Fruit fly (Drosophila melanogaster) whole organism, embryonic: ENCODE measurements around the gene rhea.

Experiments
- ATbp ChIP-seq: fragments of 200-800 bp; sonication (Bioruptor generic); optimal IDR thresholded peaks from 2 replicates; lab custom pipeline; 2017; ENCODE audit warnings: missing biosample characterization, mild to moderate bottlenecking, missing genetic modification characterization, missing genetic modification reagents
- Atf-2 ChIP-seq: fragments of 200-800 bp; sonication (Bioruptor generic); optimal IDR thresholded peaks from 2 replicates; lab custom pipeline; 2016; ENCODE audit warnings: missing biosample characterization, missing genetic modification characterization
- CG10654 ChIP-seq: fragments of 200-800 bp; sonication (Bioruptor generic); optimal IDR thresholded peaks from 2 replicates; lab custom pipeline; 2016; ENCODE audit warnings: missing biosample characterization, missing genetic modification characterization
- CG12659 ChIP-seq: fragments of 200-800 bp; sonication (Bioruptor generic); optimal IDR thresholded peaks from 3 replicates; lab custom pipeline; 2017; ENCODE audit warnings: mild to moderate bottlenecking, missing biosample characterization, missing genetic modification reagents, missing genetic modification characterization
- CG17829 ChIP-seq: fragments of 200-800 bp; optimal IDR thresholded peaks from 2 replicates; lab custom pipeline; 2019; ENCODE audit warnings: missing biosample characterization, mild to moderate bottlenecking, missing genetic modification characterization, moderate library complexity
- CG17912 ChIP-seq: fragments of 200-800 bp; sonication (Bioruptor generic); optimal IDR thresholded peaks from 2 replicates; lab custom pipeline; 2018; ENCODE audit warnings: missing biosample characterization, mild to moderate bottlenecking, missing genetic modification characterization
- CG18619 ChIP-seq: fragments of 200-800 bp; sonication (Bioruptor generic); optimal IDR thresholded peaks from 3 replicates; lab custom pipeline; 2017; ENCODE audit warnings: missing biosample characterization, mild to moderate bottlenecking, missing genetic modification characterization
- CG2199 ChIP-seq: fragments of 200-800 bp; sonication (Bioruptor generic); IDR thresholded peaks from 3 replicates; pipeline ENCODE4 v1.3.6; 2022; ENCODE audit warnings: missing biosample characterization, missing genetic modification characterization
- CG31365 ChIP-seq: fragments of 200-800 bp; sonication (Bioruptor generic); optimal IDR thresholded peaks from 2 replicates; lab custom pipeline; 2018; ENCODE audit warnings: missing biosample characterization, mild to moderate bottlenecking, missing genetic modification characterization
- CG31388 ChIP-seq: fragments of 200-800 bp; sonication (Bioruptor generic); optimal IDR thresholded peaks from 2 replicates; lab custom pipeline; 2016; ENCODE audit warnings: missing biosample characterization, missing genetic modification characterization
- CG34376 ChIP-seq: fragments of 200-800 bp; sonication (Bioruptor generic); optimal IDR thresholded peaks from 2 replicates; lab custom pipeline; 2018; ENCODE audit warnings: missing biosample characterization, mild to moderate bottlenecking, missing genetic modification characterization
- CG5953 ChIP-seq: fragments of 200-800 bp; sonication (Bioruptor generic); IDR thresholded peaks from 2 replicates; pipeline ENCODE4 v1.3.6; 2022; ENCODE audit warnings: missing biosample characterization, missing genetic modification characterization
- CG6791 ChIP-seq: fragments of 200-800 bp; sonication (Bioruptor generic); IDR thresholded peaks from 3 replicates; pipeline ENCODE4 v1.3.6; 2022; ENCODE audit warnings: missing biosample characterization, missing genetic modification characterization; ENCODE audit not compliant: partially characterized antibody
- CG7357 ChIP-seq: fragments of 200-800 bp; sonication (Bioruptor generic); IDR thresholded peaks from 3 replicates; pipeline ENCODE4 v1.3.6; 2022; ENCODE audit warnings: missing biosample characterization, missing genetic modification characterization
- CG7786 ChIP-seq: fragments of 200-800 bp; sonication (Bioruptor generic); optimal IDR thresholded peaks from 2 replicates; lab custom pipeline; 2016; ENCODE audit warnings: missing biosample characterization, missing genetic modification characterization
- CG7928 ChIP-seq: fragments of 200-800 bp; sonication (Bioruptor generic); optimal IDR thresholded peaks from 2 replicates; lab custom pipeline; 2017; ENCODE audit warnings: missing biosample characterization, mild to moderate bottlenecking, missing genetic modification characterization
- CG8388 ChIP-seq: fragments of 200-800 bp; sonication (Bioruptor generic); optimal IDR thresholded peaks from 2 replicates; lab custom pipeline; 2019; ENCODE audit warnings: missing biosample characterization, mild to moderate bottlenecking, missing genetic modification characterization, moderate library complexity
- CG8765 ChIP-seq: fragments of 200-800 bp; sonication (Bioruptor generic); IDR thresholded peaks from 2 replicates; pipeline ENCODE4 v1.3.6; 2022; ENCODE audit warnings: missing biosample characterization, missing genetic modification characterization
- CG9817 ChIP-seq: fragments of 200-800 bp; sonication (Bioruptor generic); optimal IDR thresholded peaks from 2 replicates; lab custom pipeline; 2018; ENCODE audit warnings: missing biosample characterization, mild to moderate bottlenecking, missing genetic modification characterization, moderate library complexity
- Dad ChIP-seq: fragments of 200-800 bp; sonication (Bioruptor generic); optimal IDR thresholded peaks from 3 replicates; lab custom pipeline; 2016; ENCODE audit warnings: missing biosample characterization, missing genetic modification characterization
- Dek ChIP-seq: fragments of 200-800 bp; sonication (Bioruptor generic); optimal IDR thresholded peaks from 3 replicates; lab custom pipeline; 2019; ENCODE audit warnings: missing biosample characterization, mild to moderate bottlenecking, missing genetic modification characterization, moderate library complexity
- Dip3 ChIP-seq: fragments of 200-800 bp; sonication (Bioruptor generic); optimal IDR thresholded peaks from 3 replicates; lab custom pipeline; 2016; ENCODE audit warnings: missing biosample characterization, missing genetic modification characterization
- Dref ChIP-seq: fragments of 200-800 bp; sonication (Bioruptor generic); IDR thresholded peaks from 2 replicates; pipeline ENCODE4 v1.3.6; 2022; ENCODE audit warnings: missing biosample characterization, missing genetic modification characterization
- Hr78 ChIP-seq, 2 experiments: fragments of 200-800 bp in 1 of 2; fragments of >200 bp in 1 of 2; sonication (Bioruptor generic) in 1 of 2; optimal IDR thresholded peaks; 2 replicates each; lab custom pipeline; 2017 to 2019; ENCODE audit warnings: missing biosample characterization in 2 of 2, missing genetic modification characterization in 2 of 2, mild to moderate bottlenecking in 1 of 2, moderate library complexity in 1 of 2
- Lim3 ChIP-seq: fragments of 200-800 bp; sonication (Bioruptor generic); IDR thresholded peaks from 2 replicates; pipeline ENCODE4 v1.3.6; 2022; ENCODE audit warnings: missing biosample characterization, missing genetic modification characterization
- Myb ChIP-seq: fragments of 200-800 bp; sonication (Bioruptor generic); optimal IDR thresholded peaks from 2 replicates; lab custom pipeline; 2016; ENCODE audit warnings: missing biosample characterization, missing genetic modification characterization
- Ravus ChIP-seq: fragments of 200-800 bp; sonication (Bioruptor generic); IDR thresholded peaks from 2 replicates; pipeline ENCODE4 v1.3.6; 2022; ENCODE audit warnings: missing biosample characterization, missing genetic modification characterization
- Tbp ChIP-seq: fragments of >200 bp; optimal IDR thresholded peaks from 2 replicates; lab custom pipeline; 2018; ENCODE audit warnings: missing biosample characterization, missing genetic modification characterization
- az2 ChIP-seq: fragments of 200-800 bp; sonication (Bioruptor generic); optimal IDR thresholded peaks from 3 replicates; lab custom pipeline; 2016; ENCODE audit warnings: missing biosample characterization, missing genetic modification characterization
- cad ChIP-seq: fragments of >200 bp; optimal IDR thresholded peaks from 2 replicates; lab custom pipeline; 2017; ENCODE audit warnings: missing biosample characterization, missing genetic modification characterization
- cato ChIP-seq: fragments of 200-800 bp; sonication (Bioruptor generic); optimal IDR thresholded peaks from 2 replicates; lab custom pipeline; 2016; ENCODE audit warnings: missing biosample characterization, missing genetic modification characterization, borderline replicate concordance
- cg ChIP-seq: fragments of 200-800 bp; sonication (Bioruptor generic); optimal IDR thresholded peaks from 3 replicates; lab custom pipeline; 2019; ENCODE audit warnings: missing biosample characterization, mild to moderate bottlenecking, missing genetic modification characterization, moderate library complexity
- ems ChIP-seq: fragments of 200-800 bp; sonication (Bioruptor generic); optimal IDR thresholded peaks from 3 replicates; lab custom pipeline; 2016; ENCODE audit warnings: missing biosample characterization, missing genetic modification characterization
- fru ChIP-seq: fragments of >200 bp; optimal IDR thresholded peaks from 2 replicates; lab custom pipeline; 2017
- hb ChIP-seq: fragments of 200-800 bp; sonication (Bioruptor generic); IDR thresholded peaks from 3 replicates; pipeline ENCODE4 v1.3.6; 2022; ENCODE audit warnings: missing biosample characterization, missing genetic modification characterization; ENCODE audit not compliant: partially characterized antibody
- jumu ChIP-seq: fragments of 200-800 bp; sonication (Bioruptor generic); optimal IDR thresholded peaks from 3 replicates; lab custom pipeline; 2016; ENCODE audit warnings: missing biosample characterization, missing genetic modification characterization
- kah ChIP-seq: fragments of 200-800 bp; sonication (Bioruptor generic); optimal IDR thresholded peaks from 2 replicates; lab custom pipeline; 2018; ENCODE audit warnings: missing biosample characterization, mild to moderate bottlenecking, missing genetic modification characterization
- lbe ChIP-seq: fragments of 200-800 bp; sonication (Bioruptor generic); optimal IDR thresholded peaks from 2 replicates; lab custom pipeline; 2016; ENCODE audit warnings: missing biosample characterization, mild to moderate bottlenecking, missing genetic modification characterization
- mirr ChIP-seq: fragments of 200-800 bp; sonication (Bioruptor generic); optimal IDR thresholded peaks from 3 replicates; lab custom pipeline; 2018; ENCODE audit warnings: missing biosample characterization, mild to moderate bottlenecking, missing genetic modification characterization
- nom ChIP-seq: fragments of 200-800 bp; sonication (Bioruptor generic); optimal IDR thresholded peaks from 2 replicates; lab custom pipeline; 2017; ENCODE audit warnings: missing biosample characterization, missing genetic modification characterization, mild to moderate bottlenecking, moderate library complexity, missing genetic modification reagents
- p53 ChIP-seq: fragments of 200-800 bp; sonication (Bioruptor generic); optimal IDR thresholded peaks from 2 replicates; lab custom pipeline; 2016; ENCODE audit warnings: missing biosample characterization, missing genetic modification characterization
- repo ChIP-seq: fragments of 200-800 bp; sonication (Bioruptor generic); optimal IDR thresholded peaks from 2 replicates; lab custom pipeline; 2016; ENCODE audit warnings: missing biosample characterization, missing genetic modification characterization
- run ChIP-seq: fragments of 200-800 bp; sonication (Bioruptor generic); optimal IDR thresholded peaks from 3 replicates; lab custom pipeline; 2018; ENCODE audit warnings: missing biosample characterization, mild to moderate bottlenecking, missing genetic modification characterization
- scrt ChIP-seq: fragments of 200-800 bp; sonication (Bioruptor generic); optimal IDR thresholded peaks from 2 replicates; lab custom pipeline; 2018; ENCODE audit warnings: missing biosample characterization, mild to moderate bottlenecking, missing genetic modification characterization, moderate library complexity
- sens-2 ChIP-seq: fragments of 200-800 bp; sonication (Bioruptor generic); IDR thresholded peaks from 2 replicates; pipeline ENCODE4 v1.3.6; 2022; ENCODE audit warnings: missing biosample characterization, missing genetic modification characterization
- slp2 ChIP-seq: fragments of 200-800 bp; sonication (Bioruptor generic); optimal IDR thresholded peaks from 2 replicates; lab custom pipeline; 2016; ENCODE audit warnings: missing biosample characterization, missing genetic modification characterization
- so ChIP-seq: fragments of 200-800 bp; sonication (Bioruptor generic); IDR thresholded peaks from 3 replicates; pipeline ENCODE4 v1.3.6; 2022; ENCODE audit warnings: missing biosample characterization, missing genetic modification characterization
- sqz ChIP-seq: fragments of 200-800 bp; sonication (Bioruptor generic); optimal IDR thresholded peaks from 3 replicates; lab custom pipeline; 2018; ENCODE audit warnings: missing biosample characterization, mild to moderate bottlenecking, missing genetic modification characterization
- trem ChIP-seq: fragments of 200-800 bp; optimal IDR thresholded peaks from 3 replicates; lab custom pipeline; 2019; ENCODE audit warnings: missing biosample characterization, mild to moderate bottlenecking, missing genetic modification characterization, moderate library complexity

The rhea gene

DNA sequence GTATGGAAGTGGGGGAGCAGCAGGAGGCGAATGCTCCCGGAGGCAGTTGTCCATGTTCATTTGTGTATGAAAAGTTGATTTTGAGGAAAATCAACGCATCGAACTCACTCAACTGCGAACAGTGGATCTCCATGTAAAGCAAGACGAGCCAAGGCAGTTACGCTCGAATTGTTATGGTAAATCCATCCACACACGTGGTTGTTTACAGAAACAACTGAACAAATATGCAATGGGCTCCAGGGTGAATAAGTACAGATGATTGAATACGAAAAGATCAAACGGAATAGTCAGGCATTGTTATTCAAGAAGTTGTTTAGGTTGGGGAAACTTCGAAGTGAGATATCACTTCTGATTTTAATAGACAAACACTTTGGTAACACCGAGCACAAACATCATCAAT is 39.3 kb downstream of the rhea start (continued):
- TF ChIP-seq CG10654 (GFP tag; lab: Kevin White, UChicago) (no peak), kah (GFP tag; lab: Kevin White, UChicago) (peak; percentile 13), so (GFP tag; lab: Robert Waterston, UW) (no peak), az2 (GFP tag; lab: Kevin White, UChicago) (no peak), CG12659 (GFP tag; lab: Kevin White, UChicago) (peak; percentile 2), CG17912 (GFP tag; lab: Kevin White, UChicago) (no peak), CG34376 (GFP tag; lab: Kevin White, UChicago) (no peak), cg (no peak), p53 (GFP tag; lab: Kevin White, UChicago) (no peak), Ravus (GFP tag; lab: Robert Waterston, UW) (no peak), ATbp (GFP tag; lab: Kevin White, UChicago) (peak; percentile 73), Tbp (GFP tag; lab: Kevin White, UChicago) (no peak), CG7928 (GFP tag; lab: Kevin White, UChicago) (no peak)

DNA sequence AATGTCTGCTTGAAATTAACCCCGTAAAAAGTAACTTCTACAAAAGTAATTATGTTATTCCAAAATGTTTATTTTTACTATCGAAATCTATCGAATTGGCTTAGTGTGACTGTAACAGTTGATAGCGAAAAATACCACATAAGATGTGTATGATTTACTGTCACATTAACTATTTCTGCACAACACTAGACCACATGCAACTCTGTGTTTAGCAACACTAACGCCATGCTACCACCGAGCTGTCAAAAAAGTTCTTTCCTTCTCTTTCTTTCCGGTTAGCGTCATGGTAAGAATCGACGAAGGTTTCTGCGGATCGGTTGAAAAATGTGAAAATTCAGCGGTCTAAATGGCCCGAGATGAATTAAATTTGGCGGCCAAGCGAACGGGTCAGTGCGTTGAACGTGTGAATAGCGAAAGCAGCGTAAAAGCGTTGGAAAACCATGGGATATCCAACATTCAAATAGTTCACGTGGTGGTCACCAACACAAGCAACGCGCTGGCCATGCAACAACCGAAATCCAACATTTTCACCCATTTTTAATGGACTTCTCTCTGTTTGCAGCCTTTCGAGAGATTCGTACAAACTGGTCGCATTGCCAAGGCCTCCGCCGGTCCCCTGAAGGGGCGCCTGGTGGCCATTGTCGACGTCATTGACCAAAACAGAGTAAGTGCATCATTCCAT is 56.1 kb downstream of the rhea start, which contains the start of the genes Nelf-E and RpL14:
Gene Nelf-E (minus strand): TSS at position 128 of the 682 bp plus-strand sequence.
Gene RpL14 (plus strand): TSS at position 255 of the 682 bp plus-strand sequence.
- peak; percentile 76 for TF ChIP-seq run (tag; lab: Kevin White, UChicago)
- peak; percentile 78 for TF ChIP-seq Dref (GFP tag; lab: Robert Waterston, UW)
- peak; percentile 95 for TF ChIP-seq CG2199 (GFP tag; lab: Robert Waterston, UW)
- TF ChIP-seq CG6791 (GFP tag; lab: Robert Waterston, UW) = no peak
- peak; percentile 96 for TF ChIP-seq CG18619 (GFP tag; lab: Kevin White, UChicago)
- no peak for TF ChIP-seq hb
- TF ChIP-seq jumu (GFP tag; lab: Kevin White, UChicago) = peak; percentile 95
- peak; percentile 94 for TF ChIP-seq CG9817
- peak; percentile 94 for TF ChIP-seq slp2 (GFP tag; lab: Kevin White, UChicago)
- TF ChIP-seq cad (GFP tag; lab: Kevin White, UChicago) = no peak
- TF ChIP-seq Lim3 (GFP tag; lab: Robert Waterston, UW) = 0 out of 2 replicates have a peak, but pooled peaks have one; percentile 42
- peak; percentile 85 for TF ChIP-seq cato (GFP tag; lab: Kevin White, UChicago)
- TF ChIP-seq repo (GFP tag; lab: Kevin White, UChicago) = peak; percentile 96
- TF ChIP-seq fru = no peak
- TF ChIP-seq Dad (GFP tag; lab: Kevin White, UChicago) = peak; percentile 98
- TF ChIP-seq scrt (GFP tag; lab: Kevin White, UChicago) = peak; percentile 93
- peak; percentile 93 for TF ChIP-seq CG17829 (tag; lab: Kevin White, UChicago)
- peak; percentile 93 for TF ChIP-seq nom
- peak; percentile 86 for TF ChIP-seq Atf-2 (GFP tag; lab: Kevin White, UChicago)
- TF ChIP-seq CG8388 (GFP tag; lab: Kevin White, UChicago) = peak; percentile 89
- TF ChIP-seq sens-2 = peak; percentile 93
- TF ChIP-seq sqz (GFP tag; lab: Kevin White, UChicago) = no peak
- TF ChIP-seq Dip3 (GFP tag; lab: Kevin White, UChicago) = peak; percentile 93
- peak; percentile 88 for TF ChIP-seq CG5953 (GFP tag; lab: Robert Waterston, UW)
- TF ChIP-seq Dek (tag; lab: Kevin White, UChicago) = peak; percentile 89
- peak; percentile 95 for TF ChIP-seq trem (tag; lab: Kevin White, UChicago)
- TF ChIP-seq CG31365 = peak; percentile 92
- peak; percentile 99 for TF ChIP-seq mirr
- TF ChIP-seq Myb = peak; percentile 87
- peak; percentile 58 for TF ChIP-seq CG31388 (GFP tag; lab: Kevin White, UChicago)
- peak; percentile 91 for TF ChIP-seq CG7786 (GFP tag; lab: Kevin White, UChicago)
- peak; percentile 69 for TF ChIP-seq CG7357 (GFP tag; lab: Robert Waterston, UW)
- peak; percentile 90 for TF ChIP-seq lbe (GFP tag; lab: Kevin White, UChicago)
- TF ChIP-seq ems = peak; percentile 95
- peak; percentile 76 for TF ChIP-seq CG8765 (GFP tag; lab: Robert Waterston, UW)
- no peak for TF ChIP-seq Hr78 (GFP tag; optimal IDR thresholded peaks at IDR 0.05; lab: Kevin White, UChicago)
